Worm (Caenorhabditis elegans) whole organism, L4/young adult: ENCODE measurements around the gene tni-4.

Experiments
- W03F9.2 ChIP-seq: fragments of 150-350 bp; optimal IDR thresholded peaks from 2 replicates; lab custom pipeline; 2014; ENCODE audit warnings: missing biosample characterization, missing genetic modification characterization
- dao-5 ChIP-seq: sonication (generic microtip); optimal IDR thresholded peaks from 2 replicates; lab custom pipeline; 2016; ENCODE audit warnings: missing genotype, missing genetic modification characterization, moderate library complexity, missing compliant biosample characterization
- him-1 ChIP-seq: sonication (generic microtip); optimal IDR thresholded peaks from 2 replicates; lab custom pipeline; 2016; ENCODE audit warnings: missing genotype, missing genetic modification reagents, missing genetic modification characterization, missing compliant biosample characterization

DNA sequence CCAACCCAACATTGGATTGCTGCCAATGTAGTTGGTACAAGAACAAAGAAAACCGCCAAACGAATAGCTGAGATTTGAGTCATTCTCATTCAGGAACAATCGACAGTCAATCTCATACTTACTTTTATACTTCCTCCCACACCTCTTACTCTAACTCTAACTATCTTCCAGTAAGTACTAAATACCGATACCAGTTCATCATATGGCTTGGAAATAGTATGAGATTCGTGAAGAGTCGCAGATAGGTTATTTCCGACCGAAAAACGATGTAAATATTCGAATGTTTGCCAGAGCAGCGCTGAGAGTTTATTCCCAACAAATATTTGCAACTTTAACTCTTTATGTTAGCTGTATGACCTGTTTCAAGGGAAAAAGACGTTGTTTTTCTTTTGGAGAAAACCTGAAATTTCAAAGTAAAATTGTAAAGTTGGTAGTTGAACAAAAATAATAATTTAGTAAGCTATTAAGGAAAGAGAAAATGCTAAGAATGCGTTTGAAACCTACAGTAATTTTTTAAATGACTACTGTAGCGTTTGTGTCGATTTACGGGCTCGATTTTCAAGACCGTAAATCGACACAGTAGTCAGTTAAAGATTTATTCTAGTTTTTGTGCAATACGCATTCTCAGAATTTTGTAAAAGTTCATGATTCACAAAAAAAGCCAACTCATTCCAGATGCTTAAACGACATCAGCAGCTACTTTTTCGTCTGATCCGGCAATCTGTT, 17.7 kb upstream of the tni-4 start, which contains the start of the genes W03F8.6 and mtrf-1L:
- TF ChIP-seq dao-5 (tag; lab: Kevin White, UChicago) (no peak), him-1 (tag; lab: Kevin White, UChicago) (no peak), W03F9.2 (tag; lab: Kevin White, UChicago) (no peak)
